Worm (Caenorhabditis elegans) whole organism, L1 larva: ENCODE data around the gene ztf-28.

Experiments
- C04F5.9 ChIP-seq: sonication (generic microtip); optimal IDR thresholded peaks from 2 replicates; lab custom pipeline; 2016; ENCODE audit warnings: missing genetic modification characterization, missing compliant biosample characterization
- F16B12.6 ChIP-seq: fragments of 150-350 bp; optimal IDR thresholded peaks from 2 replicates; lab custom pipeline; 2014; ENCODE audit warnings: missing biosample characterization, missing genetic modification characterization
- Y116A8C.19 ChIP-seq: sonication (generic microtip); optimal IDR thresholded peaks from 2 replicates; lab custom pipeline; 2016; ENCODE audit warnings: missing compliant biosample characterization, missing genetic modification characterization, borderline replicate concordance
- alr-1 ChIP-seq: fragments of 200-800 bp; sonication (Bioruptor generic); optimal IDR thresholded peaks from 2 replicates; lab custom pipeline; 2018; ENCODE audit warnings: borderline replicate concordance, mild to moderate bottlenecking, missing genetic modification characterization, missing compliant biosample characterization
- aly-2 ChIP-seq: fragments of 150-350 bp; optimal IDR thresholded peaks from 2 replicates; lab custom pipeline; 2014; ENCODE audit warnings: missing biosample characterization, missing genetic modification characterization
- ama-1 ChIP-seq: fragments of 150-350 bp; optimal IDR thresholded peaks from 2 replicates; lab custom pipeline; 2014
- blmp-1 ChIP-seq: fragments of 150-350 bp; optimal IDR thresholded peaks from 2 replicates; lab custom pipeline; 2014; ENCODE audit warnings: missing biosample characterization, missing genetic modification characterization
- ceh-63 ChIP-seq: fragments of 200-800 bp; sonication (Bioruptor generic); optimal IDR thresholded peaks from 2 replicates; lab custom pipeline; 2018; ENCODE audit warnings: mild to moderate bottlenecking, missing genetic modification characterization, missing compliant biosample characterization
- ceh-82 ChIP-seq, 3 experiments: fragments of 150-350 bp in 1 of 3; sonication (generic microtip) in 2 of 3; optimal IDR thresholded peaks; 2 replicates each; lab custom pipeline; 2014 to 2017; ENCODE audit warnings: missing biosample characterization in 3 of 3, missing genetic modification characterization in 3 of 3
- ces-1 ChIP-seq: fragments of 150-350 bp; optimal IDR thresholded peaks from 2 replicates; lab custom pipeline; 2014; ENCODE audit warnings: missing biosample characterization, missing genetic modification reagents, missing genetic modification characterization
- dpl-1 ChIP-seq, 3 experiments: fragments of 150-350 bp in 2 of 3; sonication (generic microtip) in 1 of 3; optimal IDR thresholded peaks; 2 replicates each; lab custom pipeline; 2014 to 2017; ENCODE audit warnings: missing biosample characterization in 3 of 3, missing genetic modification characterization in 3 of 3, missing genetic modification reagents in 3 of 3
- efl-3 ChIP-seq: fragments of 200-800 bp; sonication (Bioruptor generic); optimal IDR thresholded peaks from 2 replicates; lab custom pipeline; 2018; ENCODE audit warnings: mild to moderate bottlenecking, missing genetic modification characterization, missing compliant biosample characterization
- egl-27 ChIP-seq, 2 experiments: fragments of 150-350 bp in 1 of 2; sonication (generic microtip); optimal IDR thresholded peaks; 3 replicates each; lab custom pipeline; 2017 to 2018; ENCODE audit warnings: missing biosample characterization in 2 of 2, missing genetic modification characterization in 2 of 2, missing genetic modification reagents in 2 of 2
- hlh-17 ChIP-seq: fragments of 200-800 bp; sonication (Bioruptor generic); optimal IDR thresholded peaks from 2 replicates; lab custom pipeline; 2018; ENCODE audit warnings: missing genetic modification characterization, mild to moderate bottlenecking, missing compliant biosample characterization, moderate library complexity, borderline replicate concordance
- hlh-4 ChIP-seq: sonication (generic microtip); optimal IDR thresholded peaks from 2 replicates; lab custom pipeline; 2016; ENCODE audit warnings: mild to moderate bottlenecking, missing genetic modification characterization, missing compliant biosample characterization
- hpl-2 ChIP-seq: fragments of 150-350 bp; optimal IDR thresholded peaks from 2 replicates; lab custom pipeline; 2014; ENCODE audit warnings: missing biosample characterization, missing genetic modification reagents, missing genetic modification characterization
- irx-1 ChIP-seq: sonication (generic microtip); optimal IDR thresholded peaks from 2 replicates; lab custom pipeline; 2016; ENCODE audit warnings: missing genetic modification characterization, missing compliant biosample characterization
- jun-1 ChIP-seq: fragments of 150-350 bp; optimal IDR thresholded peaks from 2 replicates; lab custom pipeline; 2014; ENCODE audit warnings: missing biosample characterization, missing genetic modification reagents, missing genetic modification characterization
- lin-13 ChIP-seq: fragments of 150-350 bp; optimal IDR thresholded peaks from 2 replicates; lab custom pipeline; 2014; ENCODE audit warnings: missing biosample characterization, missing genetic modification reagents, missing genetic modification characterization
- lin-15B ChIP-seq: fragments of 150-350 bp; sonication (generic microtip); optimal IDR thresholded peaks from 3 replicates; lab custom pipeline; 2014; ENCODE audit warnings: missing biosample characterization, missing genetic modification characterization
- lin-35 ChIP-seq, 2 experiments: fragments of 150-350 bp; optimal IDR thresholded peaks; 2 replicates each; lab custom pipeline; 2014; ENCODE audit warnings: missing biosample characterization in 2 of 2, missing genetic modification characterization in 2 of 2, missing genetic modification reagents in 2 of 2
- lin-39 ChIP-seq: fragments of 150-350 bp; optimal IDR thresholded peaks from 2 replicates; lab custom pipeline; 2014; ENCODE audit warnings: missing biosample characterization, missing genetic modification reagents, missing genetic modification characterization
- lir-3 ChIP-seq: sonication (generic microtip); optimal IDR thresholded peaks from 2 replicates; lab custom pipeline; 2016; ENCODE audit warnings: mild to moderate bottlenecking, missing genetic modification characterization, moderate library complexity, missing compliant biosample characterization; ENCODE audit not compliant: poor library complexity
- lsy-2 ChIP-seq, 2 experiments: fragments of 150-350 bp; optimal IDR thresholded peaks; 2 replicates each; lab custom pipeline; 2014; ENCODE audit warnings: missing biosample characterization in 2 of 2, missing genetic modification characterization in 2 of 2
- mab-9 ChIP-seq: fragments of 200-800 bp; sonication (Bioruptor generic); IDR thresholded peaks from 2 replicates; pipeline ENCODE4 v1.3.6; 2022; ENCODE audit warnings: missing genetic modification reagents, missing genetic modification characterization, missing compliant biosample characterization
- mep-1 ChIP-seq: fragments of 150-350 bp; optimal IDR thresholded peaks from 2 replicates; lab custom pipeline; 2014; ENCODE audit warnings: missing biosample characterization, missing genetic modification characterization
- nhr-11 ChIP-seq: fragments of 150-350 bp; optimal IDR thresholded peaks from 2 replicates; lab custom pipeline; 2014; ENCODE audit warnings: missing biosample characterization, missing genetic modification characterization
- nhr-237 ChIP-seq: fragments of 150-350 bp; optimal IDR thresholded peaks from 2 replicates; lab custom pipeline; 2014; ENCODE audit warnings: missing biosample characterization, missing genetic modification characterization
- nhr-28 ChIP-seq: fragments of 150-350 bp; optimal IDR thresholded peaks from 2 replicates; lab custom pipeline; 2014; ENCODE audit warnings: missing biosample characterization, missing genetic modification characterization
- nhr-71 ChIP-seq: sonication (generic microtip); optimal IDR thresholded peaks from 2 replicates; lab custom pipeline; 2016; ENCODE audit warnings: mild to moderate bottlenecking, missing genetic modification characterization, moderate library complexity, missing compliant biosample characterization
- nhr-77 ChIP-seq: fragments of 150-350 bp; optimal IDR thresholded peaks from 2 replicates; lab custom pipeline; 2014; ENCODE audit warnings: missing biosample characterization, missing genetic modification characterization
- nhr-85 ChIP-seq: sonication (generic microtip); peaks from one replicate; lab custom pipeline; 2016; ENCODE audit warnings: missing genetic modification characterization, inconsistent platforms, missing compliant biosample characterization
- nhr-90 ChIP-seq: sonication (generic microtip); optimal IDR thresholded peaks from 2 replicates; lab custom pipeline; 2016; ENCODE audit warnings: mild to moderate bottlenecking, missing genetic modification characterization, missing compliant biosample characterization; ENCODE audit not compliant: poor library complexity
- pax-3 ChIP-seq: fragments of 200-800 bp; sonication (Bioruptor generic); optimal IDR thresholded peaks from 2 replicates; lab custom pipeline; 2018; ENCODE audit warnings: mild to moderate bottlenecking, missing genetic modification characterization, moderate library complexity, missing compliant biosample characterization
- pqm-1 ChIP-seq: sonication (generic microtip); optimal IDR thresholded peaks from 3 replicates; lab custom pipeline; 2017; ENCODE audit warnings: missing biosample characterization, missing genetic modification characterization
- snpc-4 ChIP-seq: fragments of 150-350 bp; optimal IDR thresholded peaks from 2 replicates; lab custom pipeline; 2014; ENCODE audit warnings: missing biosample characterization, missing genetic modification characterization
- sox-4 ChIP-seq: sonication (generic microtip); optimal IDR thresholded peaks from 2 replicates; lab custom pipeline; 2016; ENCODE audit warnings: missing genetic modification characterization, missing compliant biosample characterization
- sptf-1 ChIP-seq: fragments of 150-350 bp; optimal IDR thresholded peaks from 2 replicates; lab custom pipeline; 2014; ENCODE audit warnings: missing biosample characterization, missing genetic modification characterization
- tbx-2 ChIP-seq: sonication (generic microtip); optimal IDR thresholded peaks from 2 replicates; lab custom pipeline; 2016; ENCODE audit warnings: missing genetic modification characterization, missing compliant biosample characterization
- vab-15 ChIP-seq: sonication (generic microtip); optimal IDR thresholded peaks from 2 replicates; lab custom pipeline; 2017; ENCODE audit warnings: missing genotype, mild to moderate bottlenecking, missing genetic modification characterization, missing compliant biosample characterization
- zag-1 ChIP-seq: fragments of 150-350 bp; optimal IDR thresholded peaks from 2 replicates; lab custom pipeline; 2014; ENCODE audit warnings: missing biosample characterization, missing genetic modification characterization
- zip-4 ChIP-seq: fragments of 200-800 bp; sonication (Bioruptor generic); optimal IDR thresholded peaks from 2 replicates; lab custom pipeline; 2018; ENCODE audit warnings: mild to moderate bottlenecking, missing genetic modification characterization, moderate library complexity, missing compliant biosample characterization
- ztf-4 ChIP-seq: fragments of 150-350 bp; optimal IDR thresholded peaks from 2 replicates; lab custom pipeline; 2014; ENCODE audit warnings: missing biosample characterization, missing genetic modification characterization

ztf-28 gene

DNA sequence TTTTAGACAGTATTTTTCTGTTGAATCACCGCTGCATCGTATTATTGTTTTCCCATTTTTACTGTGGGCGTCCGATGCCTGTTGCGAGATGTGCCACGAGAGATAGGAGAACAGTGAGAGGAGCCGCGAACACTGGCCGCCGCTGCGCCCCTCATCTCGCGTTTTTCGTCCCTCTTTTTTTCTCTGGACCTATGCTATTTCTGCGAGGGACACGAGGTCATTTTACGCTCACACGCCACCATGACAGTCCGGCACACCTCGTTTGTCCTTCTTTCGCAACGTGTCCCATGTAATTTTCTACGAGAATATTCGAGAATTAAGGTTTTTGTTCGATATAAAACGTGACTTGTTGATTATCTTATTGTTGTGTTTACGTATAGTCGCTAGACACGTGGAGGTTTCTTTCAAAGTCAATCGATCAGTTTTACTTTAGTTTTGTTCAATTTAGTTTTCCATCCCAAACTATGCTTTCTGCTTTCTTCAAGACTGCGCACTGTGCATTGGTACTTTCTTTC, 22.4 kb upstream of the ztf-28 start, which contains the start of gene lbp-9 (continued):
- TF ChIP-seq lsy-2 (tag; optimal IDR thresholded peaks at IDR 0.05; lab: Kevin White, UChicago) (peak; percentile 15 to 34), snpc-4 (tag; lab: Kevin White, UChicago) (no peak), nhr-85 (tag; lab: Kevin White, UChicago) (peak; percentile 91), ces-1 (GFP tag; lab: Kevin White, UChicago) (no peak), hpl-2 (GFP tag; lab: Kevin White, UChicago) (no peak), hlh-17 (GFP tag; lab: Kevin White, UChicago) (no peak), nhr-71 (tag; lab: Kevin White, UChicago) (peak; percentile 80), efl-3 (GFP tag; lab: Kevin White, UChicago) (no peak), nhr-90 (tag; lab: Kevin White, UChicago) (peak; percentile 43), egl-27 (tag; optimal IDR thresholded peaks at IDR 0.05; lab: Kevin White, UChicago) (no peak), pax-3 (no peak), nhr-11 (tag; lab: Kevin White, UChicago) (no peak), sptf-1 (tag; lab: Kevin White, UChicago) (no peak), ama-1 (no peak), lin-13 (GFP tag; lab: Kevin White, UChicago) (peak; percentile 28), mab-9 (GFP tag; lab: Robert Waterston, UW) (no peak), irx-1 (tag; lab: Kevin White, UChicago) (peak; percentile 25), lin-35 (GFP tag; optimal IDR thresholded peaks at IDR 0.05; lab: Kevin White, UChicago) (peak; percentile 42 to 69), zag-1 (tag; lab: Kevin White, UChicago) (no peak), hlh-4 (tag; lab: Kevin White, UChicago) (no peak), lir-3 (tag; lab: Kevin White, UChicago) (no peak), ztf-4 (tag; lab: Kevin White, UChicago) (peak; percentile 21), alr-1 (no peak), blmp-1 (peak; percentile 36), ceh-63 (GFP tag; lab: Kevin White, UChicago) (no peak), nhr-28 (tag; lab: Kevin White, UChicago) (no peak), Y116A8C.19 (tag; lab: Kevin White, UChicago) (no peak), lin-39 (no peak), jun-1 (tag; lab: Kevin White, UChicago) (no peak), dpl-1 (GFP tag; optimal IDR thresholded peaks at IDR 0.05; lab: Kevin White, UChicago) (peak in 2 of 3 experiments; percentile 6 to 50), F16B12.6 (no peak), lin-15B (no peak), pqm-1 (tag; lab: Kevin White, UChicago) (no peak), vab-15 (no peak), nhr-77 (tag; lab: Kevin White, UChicago) (no peak), nhr-237 (tag; lab: Kevin White, UChicago) (no peak), C04F5.9 (tag; lab: Kevin White, UChicago) (peak; percentile 15), sox-4 (no peak), ceh-82 (tag; optimal IDR thresholded peaks at IDR 0.05; lab: Kevin White, UChicago) (peak in 1 of 3 experiments; percentile 31), tbx-2 (tag; lab: Kevin White, UChicago) (peak; percentile 23), zip-4 (GFP tag; lab: Kevin White, UChicago) (no peak)

DNA sequence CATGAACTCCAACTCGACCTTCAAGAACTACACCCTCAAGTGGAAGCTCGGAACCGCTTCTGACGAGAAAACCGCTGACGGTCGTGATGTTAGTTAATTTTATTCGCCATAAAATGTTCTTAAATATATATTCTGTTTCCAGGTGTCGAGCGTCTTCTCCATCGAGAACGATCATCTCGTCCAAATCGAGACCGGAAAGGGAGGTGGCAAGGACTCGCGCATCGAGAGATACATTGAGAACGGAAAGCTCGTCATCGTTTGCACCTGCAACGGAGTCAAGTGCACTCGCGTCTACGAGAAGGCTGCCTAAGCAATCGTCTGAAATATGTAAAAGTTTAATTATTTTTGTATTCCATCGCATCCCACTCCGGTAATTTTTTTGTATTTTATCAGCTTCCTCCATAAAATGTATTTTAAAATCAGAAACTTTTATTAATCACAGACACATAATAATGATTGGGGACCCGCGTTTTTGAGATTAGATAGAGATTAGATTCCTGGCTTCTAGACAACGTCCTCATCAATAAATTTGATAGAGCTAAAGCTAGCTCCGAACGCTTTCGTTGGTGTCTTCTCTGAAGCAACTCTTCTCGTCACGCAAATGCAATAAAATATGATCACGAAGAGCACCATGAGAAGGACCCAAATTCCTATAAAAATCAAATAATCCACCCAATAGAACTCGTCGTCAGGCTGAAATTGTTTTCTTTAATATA, 21.6 kb upstream of the ztf-28 start:
- no peak for TF ChIP-seq lin-39
- peak; percentile 13 for TF ChIP-seq mep-1 (tag; lab: Kevin White, UChicago)
- TF ChIP-seq nhr-85 (tag; lab: Kevin White, UChicago), result peak; percentile 22
- TF ChIP-seq aly-2 (tag; lab: Kevin White, UChicago), result no peak
- TF ChIP-seq, all 84 proteins: peak for 2
